Worm (Caenorhabditis elegans): ENCODE results near the gene F37B12.1.

The F37B12.1 gene

DNA sequence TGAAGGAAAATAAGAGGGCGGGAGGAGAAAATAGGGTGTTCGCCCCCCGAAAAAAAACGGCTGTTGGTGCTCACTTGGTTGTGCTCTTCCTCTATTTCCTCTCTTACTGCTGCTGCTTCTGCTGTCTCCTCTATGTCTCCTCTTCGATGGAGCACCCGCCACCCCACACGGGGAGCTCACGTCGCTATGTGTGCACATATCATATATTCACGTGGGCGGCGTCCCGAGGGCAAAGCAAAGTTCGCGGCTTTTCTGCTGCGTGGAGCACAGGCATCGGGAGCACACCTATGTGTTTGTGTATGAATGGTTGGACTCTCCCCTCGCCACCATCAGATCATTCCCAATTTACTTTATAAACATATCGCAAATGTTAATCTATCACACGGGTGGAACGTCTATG is 15.7 kb downstream of the F37B12.1 start:
- TF ChIP-seq Y105C5A.15 (GFP tag; IDR thresholded peaks at IDR 0.05) (no peak), hif-1 (tag; optimal IDR thresholded peaks at IDR 0.05) (peak in 1 of 2 experiments; percentile 28), set-16 (GFP tag; IDR thresholded peaks at IDR 0.05) (peak; percentile 72), R02D3.7 (tag; optimal IDR thresholded peaks at IDR 0.05) (no peak), gei-8 (GFP tag; optimal IDR thresholded peaks at IDR 0.05) (no peak), dmd-9 (GFP tag; IDR thresholded peaks at IDR 0.05) (0 out of 2 replicates have a peak, but pooled peaks have one; percentile 19), hmg-1.1 (GFP tag; IDR thresholded peaks at IDR 0.05) (peak; percentile 74), dmd-6 (GFP tag; IDR thresholded peaks at IDR 0.05) (peak; percentile 34), mdl-1 (tag; optimal IDR thresholded peaks at IDR 0.05) (peak in 1 of 2 experiments; percentile 54), F10B5.3 (tag; optimal IDR thresholded peaks at IDR 0.05) (no peak), hlh-11 (tag; optimal IDR thresholded peaks at IDR 0.05) (peak; percentile 63), mxl-3 (GFP tag; optimal IDR thresholded peaks at IDR 0.05) (peak; percentile 65), cey-2 (tag; optimal IDR thresholded peaks at IDR 0.05; ENCODE audit: borderline replicate concordance, insufficient read depth) (no peak), ceh-20 (GFP tag; IDR thresholded peaks at IDR 0.05) (0 out of 2 replicates have a peak, but pooled peaks have one; percentile 42), hlh-30 (tag; optimal IDR thresholded peaks at IDR 0.05; ENCODE audit: insufficient read depth) (peak; percentile 94), nhr-11 (tag; optimal IDR thresholded peaks at IDR 0.05) (peak; percentile 5), mep-1 (tag; optimal IDR thresholded peaks at IDR 0.05) (peak; percentile 36), mes-2 (tag; optimal IDR thresholded peaks at IDR 0.05; ENCODE audit: poor library complexity, severe bottlenecking) (peak; percentile 21), ctbp-1 (GFP tag; IDR thresholded peaks at IDR 0.05) (0 out of 2 replicates have a peak, but pooled peaks have one; percentile 20)

DNA sequence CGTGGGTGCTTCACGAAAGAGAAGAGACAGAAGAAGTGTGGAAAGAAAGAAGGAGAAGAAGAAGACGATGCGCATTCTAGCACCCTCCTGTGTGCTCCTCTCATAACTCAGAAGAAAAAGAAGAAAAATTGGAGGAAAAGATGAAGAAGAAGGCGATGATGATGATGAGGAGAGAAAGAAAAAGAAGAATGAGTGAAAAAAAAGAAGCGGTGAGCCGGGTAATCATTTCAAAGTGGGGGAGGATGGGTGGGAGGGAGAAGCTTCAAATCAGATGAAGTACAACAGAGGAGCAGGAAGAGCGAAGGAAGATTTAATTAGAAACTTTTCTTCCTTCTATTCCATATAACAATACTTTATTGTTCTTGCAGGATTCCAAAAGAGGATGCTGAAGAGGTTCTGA is 18.4 kb downstream of the F37B12.1 start:
- peak; percentile 57; the same call in 1 of the 2 replicates for TF ChIP-seq ctbp-1 (GFP tag; IDR thresholded peaks at IDR 0.05)
- no peak for TF ChIP-seq D1046.2 (GFP tag; IDR thresholded peaks at IDR 0.05)
- TF ChIP-seq lsy-2 (tag; optimal IDR thresholded peaks at IDR 0.05), result peak in 1 of 2 experiments; percentile 2
- no peak for TF ChIP-seq snpc-1.2 (GFP tag; IDR thresholded peaks at IDR 0.05)
- peak in 1 of 2 experiments; percentile 55 for TF ChIP-seq unc-62 (GFP tag; optimal IDR thresholded peaks at IDR 0.05 in 1 of 2)
- no peak for TF ChIP-seq unc-62 (tag; optimal IDR thresholded peaks at IDR 0.05)
- TF ChIP-seq fkh-10 (GFP tag; optimal IDR thresholded peaks at IDR 0.05), result peak; percentile 9
- no peak for TF ChIP-seq ama-1 (optimal IDR thresholded peaks at IDR 0.05)
- TF ChIP-seq aha-1 (tag), result peak; percentile 65
- TF ChIP-seq nhr-28 (tag; optimal IDR thresholded peaks at IDR 0.05), result no peak

DNA sequence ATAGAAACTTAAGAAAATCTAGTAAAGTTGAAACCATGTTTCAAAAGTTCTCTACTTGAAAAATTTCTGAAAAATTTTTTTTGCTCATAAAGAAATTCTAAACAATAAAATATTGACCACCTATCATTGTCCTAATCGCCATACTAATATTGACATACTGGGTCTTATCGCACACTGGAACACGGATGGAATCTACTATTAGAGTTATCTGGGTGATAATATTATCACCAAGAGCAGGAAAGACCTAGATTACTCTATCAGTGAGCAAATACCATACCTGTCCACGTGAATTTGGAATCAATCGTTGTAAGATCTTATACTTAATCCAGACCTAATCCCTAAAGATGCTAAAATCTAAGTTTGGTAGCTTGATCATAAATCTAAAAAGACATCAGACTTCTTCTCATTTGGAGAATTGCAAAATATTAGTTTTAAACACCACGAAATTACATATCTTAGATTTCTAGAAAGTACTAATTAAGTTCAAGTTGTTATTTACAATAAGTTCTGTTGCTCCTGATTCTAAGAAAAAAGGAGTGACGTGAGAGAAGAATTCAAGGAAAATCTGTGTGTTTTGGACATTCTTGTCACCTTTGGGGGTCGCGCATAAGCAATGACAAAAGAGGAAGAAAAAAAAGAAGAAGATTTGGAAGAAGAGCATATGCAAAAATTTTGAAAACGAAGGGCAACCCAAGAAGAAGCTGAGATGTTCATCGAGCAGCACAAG is 18.9 kb downstream of the F37B12.1 start:
- TF ChIP-seq unc-62 (GFP tag; optimal IDR thresholded peaks at IDR 0.05 in 1 of 2), result peak in 1 of 2 experiments; percentile 27
- TF ChIP-seq unc-62 (tag; optimal IDR thresholded peaks at IDR 0.05), result no peak
- no peak for TF ChIP-seq Y48G9A.11 (GFP tag; IDR thresholded peaks at IDR 0.05)
- TF ChIP-seq nhr-11 (tag; optimal IDR thresholded peaks at IDR 0.05), result peak; percentile 39
- peak; percentile 10 for TF ChIP-seq rbr-2 (tag; optimal IDR thresholded peaks at IDR 0.05)
- no peak for TF ChIP-seq dmd-6 (GFP tag; IDR thresholded peaks at IDR 0.05)

DNA sequence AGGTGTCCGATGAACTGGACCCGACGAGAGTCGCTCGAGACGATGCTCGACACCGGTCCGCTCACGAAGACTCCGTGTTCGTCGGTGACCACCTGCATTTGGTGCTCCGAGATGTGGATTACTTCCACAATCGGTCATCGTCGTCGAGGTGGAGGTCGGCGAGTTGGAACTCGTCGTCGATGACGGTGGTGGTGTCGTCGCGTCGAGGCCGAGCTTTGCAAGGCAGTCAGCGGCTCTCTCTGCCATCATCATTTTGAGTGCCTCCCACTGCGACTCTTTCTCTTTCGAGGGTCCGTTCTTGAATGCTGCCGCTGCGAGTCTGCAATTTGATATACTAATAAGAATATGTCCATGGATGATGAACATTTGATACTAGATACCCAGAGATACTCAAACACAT is 21.3 kb downstream of the F37B12.1 start:
- TF ChIP-seq set-16 (GFP tag; IDR thresholded peaks at IDR 0.05), result peak; percentile 87
- no peak for TF ChIP-seq nhr-102 (tag; optimal IDR thresholded peaks at IDR 0.05)
- peak; percentile 67; the same call in 1 of the 2 replicates for TF ChIP-seq egl-43 (GFP tag; IDR thresholded peaks at IDR 0.05)

ce11 chrII:9005067-9005466 is 24.0 kb downstream of the F37B12.1 start, which contains the start of gene F44G4.7:
Gene F44G4.7 (minus strand): TSS chrII:9005167.
- TF ChIP-seq hlh-30 (tag; optimal IDR thresholded peaks at IDR 0.05; ENCODE audit: insufficient read depth) (no peak), dpl-1 (GFP tag; optimal IDR thresholded peaks at IDR 0.05) (no peak), tag-97 (GFP tag; IDR thresholded peaks at IDR 0.05) (no peak), F49E8.2 (tag; optimal IDR thresholded peaks at IDR 0.05; ENCODE audit: borderline replicate concordance) (no peak), nhr-6 (tag; optimal IDR thresholded peaks at IDR 0.05) (no peak), saeg-2 (GFP tag; IDR thresholded peaks at IDR 0.05) (no peak), hif-1 (tag; optimal IDR thresholded peaks at IDR 0.05) (no peak), ceh-28 (tag; optimal IDR thresholded peaks at IDR 0.05) (no peak), zip-2 (tag; optimal IDR thresholded peaks at IDR 0.05) (no peak), dmd-8 (GFP tag; IDR thresholded peaks at IDR 0.05) (no peak), lin-39 (tag; optimal IDR thresholded peaks at IDR 0.05) (no peak), mxl-2 (GFP tag; conservative IDR thresholded peaks at IDR 0.05) (no peak), Y48G9A.11 (GFP tag; IDR thresholded peaks at IDR 0.05) (no peak), mes-2 (tag; optimal IDR thresholded peaks at IDR 0.05; ENCODE audit: poor library complexity, severe bottlenecking) (no peak)
